Fruit fly (Drosophila melanogaster): ENCODE data around the gene CG42266.

DNA sequence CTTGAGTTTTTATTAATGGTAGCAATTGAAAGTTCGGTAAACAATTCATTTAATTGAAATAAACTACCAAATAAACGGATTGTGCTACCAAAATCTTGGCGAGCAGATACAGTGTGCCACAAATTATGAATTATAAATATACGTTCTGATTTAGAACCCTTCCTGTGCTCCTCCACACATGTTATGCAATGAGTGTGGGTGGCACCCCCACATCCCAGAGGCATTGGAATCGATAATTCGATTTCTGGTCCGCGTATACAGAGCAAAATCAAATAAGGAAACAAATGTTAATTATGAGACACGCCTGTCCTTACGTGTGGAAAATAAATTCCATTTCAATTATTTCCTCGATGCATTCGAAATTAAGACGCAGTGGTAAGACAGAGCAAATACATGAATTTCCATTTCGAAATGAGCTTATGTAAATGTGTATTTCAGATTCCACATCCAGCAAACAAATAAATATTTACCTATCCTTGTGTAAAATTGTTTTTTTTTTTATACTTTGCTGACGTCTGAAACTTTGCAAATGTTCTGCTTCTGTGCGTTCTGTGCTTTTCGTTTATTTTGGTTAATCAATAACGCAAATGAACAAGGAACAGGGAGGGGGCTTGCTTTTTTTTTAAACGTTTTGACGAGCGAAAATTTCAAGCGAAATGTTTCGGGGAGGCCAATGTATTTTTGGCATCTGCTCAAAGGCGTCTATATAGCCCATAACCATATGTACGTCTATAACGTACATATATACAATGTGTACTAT, 18.1 kb downstream of the CG42266 start:
- TF ChIP-seq pan (optimal IDR thresholded peaks at IDR 0.05) (no peak), psq (GFP tag; optimal IDR thresholded peaks at IDR 0.05) (no peak), Sp1 (GFP tag; optimal IDR thresholded peaks at IDR 0.05) (no peak), fru (GFP tag; optimal IDR thresholded peaks at IDR 0.05) (no peak), Dif (GFP tag; optimal IDR thresholded peaks at IDR 0.05; ENCODE audit: partially characterized antibody) (no peak), Jra (GFP tag; optimal IDR thresholded peaks at IDR 0.05) (no peak), dmrt93B (GFP tag; optimal IDR thresholded peaks at IDR 0.05) (no peak), h (GFP tag; optimal IDR thresholded peaks at IDR 0.05) (no peak), Dfd (GFP tag; optimal IDR thresholded peaks at IDR 0.05) (no peak), jim (GFP tag; optimal IDR thresholded peaks at IDR 0.05) (no peak), N (GFP tag; optimal IDR thresholded peaks at IDR 0.05) (no peak)
